Worm (Caenorhabditis elegans) whole organism, L4 larva: ENCODE data around the gene srd-15.

Source experiments
- ama-1 ChIP-seq: fragments of 150-350 bp; optimal IDR thresholded peaks from 2 replicates; lab custom pipeline; 2014; ENCODE audit warnings: inconsistent platforms, mixed read lengths
- lir-3 ChIP-seq: sonication (generic microtip); optimal IDR thresholded peaks from 2 replicates; lab custom pipeline; 2016; ENCODE audit warnings: mild to moderate bottlenecking, missing genetic modification characterization, missing compliant biosample characterization
- madf-9 ChIP-seq: fragments of 200-800 bp; sonication (Bioruptor generic); conservative IDR thresholded peaks from 2 replicates; pipeline ENCODE4 v1.3.6; 2022; ENCODE audit warnings: missing genetic modification reagents, missing genetic modification characterization, missing compliant biosample characterization
- mdl-1 ChIP-seq, 2 experiments: fragments of 150-350 bp in 1 of 2; sonication (generic microtip) in 1 of 2; optimal IDR thresholded peaks; 2 replicates each; lab custom pipeline; 2014 to 2017; ENCODE audit warnings: missing biosample characterization in 2 of 2, missing genetic modification characterization in 2 of 2
- mdt-29 ChIP-seq: fragments of 200-800 bp; sonication (Bioruptor generic); IDR thresholded peaks from 2 replicates; pipeline ENCODE4 v1.3.6; 2022; ENCODE audit warnings: missing genetic modification reagents, missing genetic modification characterization, missing compliant biosample characterization
- nhr-76 ChIP-seq: fragments of 150-350 bp; optimal IDR thresholded peaks from 2 replicates; lab custom pipeline; 2014; ENCODE audit warnings: missing biosample characterization, missing genetic modification characterization
- pha-4 ChIP-seq, 2 experiments: fragments of 150-350 bp in 1 of 2; fragments of 200-800 bp in 1 of 2; sonication (Bioruptor generic) in 1 of 2; IDR thresholded peaks in 1 of 2; optimal IDR thresholded peaks in 1 of 2; 2 replicates each; pipeline versions ENCODE4 v1.3.6 to Lab custom; 2014 to 2022; ENCODE audit warnings: missing genetic modification characterization in 2 of 2, missing genetic modification reagents in 2 of 2, missing biosample characterization in 1 of 2, missing compliant biosample characterization in 1 of 2
- snpc-4 ChIP-seq: fragments of 150-350 bp; optimal IDR thresholded peaks from 2 replicates; lab custom pipeline; 2014; ENCODE audit warnings: missing biosample characterization, missing genetic modification characterization
- unc-130 ChIP-seq: sonication (generic microtip); optimal IDR thresholded peaks from 2 replicates; lab custom pipeline; 2016; ENCODE audit warnings: missing genetic modification reagents, missing genetic modification characterization, missing compliant biosample characterization

- TF ChIP-seq snpc-4 (tag; lab: Kevin White, UChicago): no peak
- no peak for TF ChIP-seq ama-1 (lab: Kevin White, UChicago)
- TF ChIP-seq madf-9 (GFP tag; lab: Robert Waterston, UW): no peak
- TF ChIP-seq mdt-29 (GFP tag; lab: Robert Waterston, UW): no peak
- no peak for TF ChIP-seq unc-130 (GFP tag; lab: Kevin White, UChicago)
- no peak for TF ChIP-seq pha-4 (GFP tag; IDR thresholded peaks at IDR 0.05; lab: Robert Waterston, UW)
- no peak for TF ChIP-seq pha-4 (tag; optimal IDR thresholded peaks at IDR 0.05; lab: Kevin White, UChicago)
- TF ChIP-seq nhr-76 (tag; lab: Kevin White, UChicago): no peak
- no peak for TF ChIP-seq mdl-1 (tag; optimal IDR thresholded peaks at IDR 0.05; lab: Kevin White, UChicago)
- TF ChIP-seq lir-3 (tag; lab: Kevin White, UChicago): no peak
These were observed 10.7 kb upstream of the srd-15 start for ce11 chrV:5916862-5917261.
